Fruit fly (Drosophila melanogaster) whole organism, embryonic: ENCODE results near the gene pnt.

Experiments
- Atf6 ChIP-seq: fragments of 200-800 bp; sonication (Bioruptor generic); IDR thresholded peaks from 2 replicates; pipeline ENCODE4 v1.3.6; 2022; ENCODE audit warnings: missing biosample characterization, missing genetic modification characterization
- Bgb ChIP-seq: fragments of 200-800 bp; sonication (Bioruptor generic); IDR thresholded peaks from 2 replicates; pipeline ENCODE4 v1.3.6; 2022; ENCODE audit warnings: missing biosample characterization, missing genetic modification characterization; ENCODE audit not compliant: partially characterized antibody
- C15 ChIP-seq: fragments of 200-800 bp; sonication (Bioruptor generic); IDR thresholded peaks from 3 replicates; pipeline ENCODE4 v1.3.6; 2022; ENCODE audit warnings: missing biosample characterization, missing genetic modification characterization
- CG10274 ChIP-seq: fragments of 200-800 bp; sonication (Bioruptor generic); optimal IDR thresholded peaks from 3 replicates; lab custom pipeline; 2017; ENCODE audit warnings: missing biosample characterization, mild to moderate bottlenecking, missing genetic modification characterization
- CG11696 ChIP-seq: fragments of 200-800 bp; sonication (Bioruptor generic); IDR thresholded peaks from 2 replicates; pipeline ENCODE4 v1.3.6; 2022; ENCODE audit warnings: missing biosample characterization, missing genetic modification characterization
- CG12071 ChIP-seq: fragments of 200-800 bp; sonication (Bioruptor generic); optimal IDR thresholded peaks from 3 replicates; lab custom pipeline; 2018; ENCODE audit warnings: missing biosample characterization, mild to moderate bottlenecking, missing genetic modification characterization
- CG14441 ChIP-seq: fragments of 200-800 bp; sonication (Bioruptor generic); IDR thresholded peaks from 2 replicates; pipeline ENCODE4 v1.3.6; 2022; ENCODE audit warnings: missing biosample characterization, missing genetic modification characterization
- CG17328 ChIP-seq: fragments of 200-800 bp; sonication (Bioruptor generic); IDR thresholded peaks from 2 replicates; pipeline ENCODE4 v1.3.6; 2022; ENCODE audit warnings: missing biosample characterization, missing genetic modification characterization
- CG17612 ChIP-seq: fragments of 200-800 bp; sonication (Bioruptor generic); IDR thresholded peaks from 2 replicates; pipeline ENCODE4 v1.3.6; 2022; ENCODE audit warnings: missing biosample characterization, missing genetic modification characterization
- CG17912 ChIP-seq: fragments of 200-800 bp; sonication (Bioruptor generic); optimal IDR thresholded peaks from 2 replicates; lab custom pipeline; 2018; ENCODE audit warnings: missing biosample characterization, mild to moderate bottlenecking, missing genetic modification characterization
- CG18764 ChIP-seq: fragments of 200-800 bp; sonication (Bioruptor generic); optimal IDR thresholded peaks from 3 replicates; lab custom pipeline; 2016; ENCODE audit warnings: missing biosample characterization, missing genetic modification characterization
- CG2116 ChIP-seq: fragments of 200-800 bp; sonication (Bioruptor generic); optimal IDR thresholded peaks from 3 replicates; lab custom pipeline; 2018; ENCODE audit warnings: missing biosample characterization, mild to moderate bottlenecking, missing genetic modification characterization
- CG2678 ChIP-seq: fragments of 200-800 bp; sonication (Bioruptor generic); optimal IDR thresholded peaks from 3 replicates; lab custom pipeline; 2019; ENCODE audit warnings: missing biosample characterization, mild to moderate bottlenecking, missing genetic modification characterization, moderate library complexity
- CG33213 ChIP-seq: fragments of 200-800 bp; sonication (Bioruptor generic); optimal IDR thresholded peaks from 3 replicates; lab custom pipeline; 2016; ENCODE audit warnings: missing biosample characterization, missing genetic modification characterization
- CG4820 ChIP-seq: fragments of 200-800 bp; sonication (Bioruptor generic); optimal IDR thresholded peaks from 3 replicates; lab custom pipeline; 2016; ENCODE audit warnings: missing biosample characterization, missing genetic modification characterization
- CG5180 ChIP-seq: fragments of 200-800 bp; sonication (Bioruptor generic); optimal IDR thresholded peaks from 3 replicates; lab custom pipeline; 2017; ENCODE audit warnings: missing biosample characterization, missing genetic modification characterization, mild to moderate bottlenecking, moderate library complexity, missing genetic modification reagents
- CG6254 ChIP-seq: fragments of 200-800 bp; sonication (Bioruptor generic); optimal IDR thresholded peaks from 3 replicates; lab custom pipeline; 2017; ENCODE audit warnings: mild to moderate bottlenecking, missing biosample characterization, missing genetic modification reagents, missing genetic modification characterization
- CG6813 ChIP-seq: fragments of 200-800 bp; sonication (Bioruptor generic); optimal IDR thresholded peaks from 2 replicates; lab custom pipeline; 2017; ENCODE audit warnings: missing biosample characterization, missing genetic modification characterization, mild to moderate bottlenecking, moderate library complexity, missing genetic modification reagents
- CG7928 ChIP-seq: fragments of 200-800 bp; sonication (Bioruptor generic); optimal IDR thresholded peaks from 2 replicates; lab custom pipeline; 2017; ENCODE audit warnings: missing biosample characterization, mild to moderate bottlenecking, missing genetic modification characterization
- Deaf1 ChIP-seq: fragments of 200-800 bp; optimal IDR thresholded peaks from 3 replicates; lab custom pipeline; 2019; ENCODE audit warnings: missing biosample characterization, mild to moderate bottlenecking, missing genetic modification characterization, moderate library complexity
- Dp ChIP-seq: fragments of 200-800 bp; sonication (Bioruptor generic); optimal IDR thresholded peaks from 2 replicates; lab custom pipeline; 2018; ENCODE audit warnings: missing biosample characterization, mild to moderate bottlenecking, missing genetic modification characterization, moderate library complexity
- Eip74EF ChIP-seq, 2 experiments: fragments of 200-800 bp in 1 of 2; fragments of >200 bp in 1 of 2; sonication (Bioruptor generic) in 1 of 2; optimal IDR thresholded peaks; 2 replicates each; lab custom pipeline; 2017 to 2019; ENCODE audit warnings: missing biosample characterization in 2 of 2, missing genetic modification characterization in 2 of 2, mild to moderate bottlenecking in 1 of 2, moderate library complexity in 1 of 2
- Hmx ChIP-seq: fragments of 200-800 bp; sonication (Bioruptor generic); optimal IDR thresholded peaks from 2 replicates; lab custom pipeline; 2016; ENCODE audit warnings: missing biosample characterization, missing genetic modification characterization
- Jarid2 ChIP-seq: fragments of 200-800 bp; sonication (Bioruptor generic); optimal IDR thresholded peaks from 3 replicates; lab custom pipeline; 2017; ENCODE audit warnings: mild to moderate bottlenecking, missing biosample characterization, missing genetic modification reagents, missing genetic modification characterization
- Kr ChIP-seq: fragments of 200-800 bp; sonication (Bioruptor generic); optimal IDR thresholded peaks from 2 replicates; lab custom pipeline; 2017; ENCODE audit warnings: missing biosample characterization, mild to moderate bottlenecking, missing genetic modification characterization
- Lpt ChIP-seq: fragments of >200 bp; optimal IDR thresholded peaks from 2 replicates; lab custom pipeline; 2018; ENCODE audit warnings: missing biosample characterization, missing genetic modification characterization
- MESR4 ChIP-seq: fragments of 200-800 bp; sonication (Bioruptor generic); optimal IDR thresholded peaks from 2 replicates; lab custom pipeline; 2018; ENCODE audit warnings: missing biosample characterization, mild to moderate bottlenecking, missing genetic modification characterization, moderate library complexity
- Mes4 ChIP-seq: fragments of 200-800 bp; sonication (Bioruptor generic); optimal IDR thresholded peaks from 2 replicates; lab custom pipeline; 2016; ENCODE audit warnings: missing biosample characterization, missing genetic modification characterization
- NK7.1 ChIP-seq: fragments of 200-800 bp; sonication (Bioruptor generic); optimal IDR thresholded peaks from 3 replicates; lab custom pipeline; 2016; ENCODE audit warnings: missing biosample characterization, missing genetic modification characterization
- Nf-YA ChIP-seq: fragments of 200-800 bp; sonication (Bioruptor generic); IDR thresholded peaks from 2 replicates; pipeline ENCODE4 v1.3.6; 2022; ENCODE audit warnings: missing biosample characterization, missing genetic modification characterization
- Pdp1 ChIP-seq, 2 experiments: fragments of 200-800 bp; sonication (Bioruptor generic); optimal IDR thresholded peaks; 3 replicates each; lab custom pipeline; 2016; ENCODE audit warnings: missing biosample characterization in 2 of 2, missing genetic modification characterization in 2 of 2, mild to moderate bottlenecking in 1 of 2, moderate library complexity in 1 of 2
- Tbp ChIP-seq: fragments of >200 bp; optimal IDR thresholded peaks from 2 replicates; lab custom pipeline; 2018; ENCODE audit warnings: missing biosample characterization, missing genetic modification characterization
- Trl ChIP-seq, 3 experiments: fragments of >200 bp in 2 of 3; fragments of 200-800 bp in 1 of 3; sonication (Bioruptor generic) in 1 of 3; optimal IDR thresholded peaks; 2 replicates in 1 of 3; 3 replicates in 2 of 3; lab custom pipeline; 2016 to 2017; ENCODE audit warnings: missing biosample characterization in 1 of 3, missing genetic modification characterization in 1 of 3
- abd-A ChIP-seq: fragments of 200-800 bp; sonication (Bioruptor generic); optimal IDR thresholded peaks from 3 replicates; lab custom pipeline; 2019; ENCODE audit warnings: missing biosample characterization, mild to moderate bottlenecking, missing genetic modification characterization, moderate library complexity
- btn ChIP-seq: fragments of 200-800 bp; sonication (Bioruptor generic); optimal IDR thresholded peaks from 2 replicates; lab custom pipeline; 2016; ENCODE audit warnings: missing biosample characterization, missing genetic modification characterization
- chn ChIP-seq: fragments of 200-800 bp; sonication (Bioruptor generic); optimal IDR thresholded peaks from 2 replicates; lab custom pipeline; 2016; ENCODE audit warnings: missing biosample characterization, missing genetic modification characterization
- crp ChIP-seq, 2 experiments: fragments of 200-800 bp; sonication (Bioruptor generic); optimal IDR thresholded peaks; 2 replicates in 1 of 2; 3 replicates in 1 of 2; lab custom pipeline; 2017; ENCODE audit warnings: missing biosample characterization in 2 of 2, missing genetic modification characterization in 2 of 2, mild to moderate bottlenecking in 1 of 2, moderate library complexity in 1 of 2
- disco-r ChIP-seq: fragments of 200-800 bp; sonication (Bioruptor generic); optimal IDR thresholded peaks from 2 replicates; lab custom pipeline; 2016; ENCODE audit warnings: missing biosample characterization, missing genetic modification characterization
- exex ChIP-seq: fragments of 200-800 bp; sonication (Bioruptor generic); optimal IDR thresholded peaks from 4 replicates; lab custom pipeline; 2018; ENCODE audit warnings: missing biosample characterization, mild to moderate bottlenecking, missing genetic modification characterization, moderate library complexity
- ftz-f1 ChIP-seq: fragments of 200-800 bp; sonication (Bioruptor generic); optimal IDR thresholded peaks from 2 replicates; lab custom pipeline; 2016; ENCODE audit warnings: missing biosample characterization, missing genetic modification characterization
- gem ChIP-seq: fragments of 200-800 bp; sonication (Bioruptor generic); optimal IDR thresholded peaks from 2 replicates; lab custom pipeline; 2019; ENCODE audit warnings: missing biosample characterization, mild to moderate bottlenecking, missing genetic modification characterization, moderate library complexity
- grn ChIP-seq: fragments of 200-800 bp; sonication (Bioruptor generic); optimal IDR thresholded peaks from 3 replicates; lab custom pipeline; 2017; ENCODE audit warnings: missing biosample characterization, missing genetic modification characterization
- lab ChIP-seq: fragments of 200-800 bp; sonication (Bioruptor generic); optimal IDR thresholded peaks from 3 replicates; lab custom pipeline; 2017; ENCODE audit warnings: missing biosample characterization, missing genetic modification characterization, mild to moderate bottlenecking, moderate library complexity, missing genetic modification reagents
- pfk ChIP-seq: fragments of 200-800 bp; sonication (Bioruptor generic); optimal IDR thresholded peaks from 2 replicates; lab custom pipeline; 2018; ENCODE audit warnings: missing biosample characterization, mild to moderate bottlenecking, missing genetic modification characterization, moderate library complexity
- ranshi ChIP-seq: fragments of 200-800 bp; sonication (Bioruptor generic); IDR thresholded peaks from 2 replicates; pipeline ENCODE4 v1.3.6; 2022; ENCODE audit warnings: missing biosample characterization, missing genetic modification characterization
- ro ChIP-seq: fragments of 200-800 bp; sonication (Bioruptor generic); IDR thresholded peaks from 2 replicates; pipeline ENCODE4 v1.3.6; 2022; ENCODE audit warnings: missing biosample characterization, missing genetic modification characterization
- shn ChIP-seq: fragments of 200-800 bp; sonication (Bioruptor generic); optimal IDR thresholded peaks from 3 replicates; lab custom pipeline; 2016; ENCODE audit warnings: missing biosample characterization, missing genetic modification characterization
- sug ChIP-seq: fragments of 200-800 bp; optimal IDR thresholded peaks from 2 replicates; lab custom pipeline; 2019; ENCODE audit warnings: missing biosample characterization, mild to moderate bottlenecking, missing genetic modification characterization, moderate library complexity
- ttk ChIP-seq: fragments of 200-800 bp; sonication (Bioruptor generic); IDR thresholded peaks from 2 replicates; pipeline ENCODE4 v2.1.2; 2022; ENCODE audit warnings: missing biosample characterization, missing genetic modification characterization
- yki ChIP-seq: fragments of >200 bp; optimal IDR thresholded peaks from 3 replicates; lab custom pipeline; 2018

The pnt gene

DNA sequence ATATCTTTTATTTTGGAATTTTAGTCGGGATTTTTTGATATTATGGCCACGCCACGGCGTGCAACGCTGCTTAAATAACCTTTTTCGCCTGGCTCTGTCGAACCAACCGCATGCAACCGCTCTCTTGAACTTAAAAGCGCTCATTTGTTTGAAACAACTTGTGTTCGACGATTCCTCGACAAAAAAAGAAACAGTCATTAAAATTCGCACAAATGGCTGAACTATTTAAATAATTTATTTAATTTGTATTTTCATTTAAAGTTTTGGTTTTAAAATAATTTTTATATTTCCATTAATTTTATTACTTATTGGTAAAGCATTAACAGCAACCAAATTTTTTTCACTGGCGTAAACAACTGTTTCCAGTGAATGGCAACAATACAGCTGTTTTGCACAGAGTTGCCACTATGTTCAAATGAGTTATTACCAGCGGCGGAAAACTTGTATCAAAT, 65.1 kb downstream of the pnt start, which contains the start of the genes orb and Cdc16 (continued):
- TF ChIP-seq CG17612, result peak; percentile 70
- peak; percentile 25 for TF ChIP-seq Hmx (GFP tag; lab: Kevin White, UChicago)
- peak; percentile 97 for TF ChIP-seq gem (tag; lab: Kevin White, UChicago)
- TF ChIP-seq Jarid2, result peak; percentile 51
- TF ChIP-seq grn (GFP tag; lab: Kevin White, UChicago), result peak; percentile 4
- TF ChIP-seq CG6813 (GFP tag; lab: Kevin White, UChicago), result peak; percentile 83
- TF ChIP-seq CG2678 (tag; lab: Kevin White, UChicago), result peak; percentile 94
- peak; percentile 18 for TF ChIP-seq ftz-f1
- peak; percentile 51 for TF ChIP-seq Dp
- TF ChIP-seq pfk (GFP tag; lab: Kevin White, UChicago), result no peak
- TF ChIP-seq Mes4 (GFP tag; lab: Kevin White, UChicago), result peak; percentile 30
- no peak for TF ChIP-seq btn
- TF ChIP-seq CG7928 (GFP tag; lab: Kevin White, UChicago), result peak; percentile 48
- peak; percentile 87 to 98 for TF ChIP-seq crp (GFP tag; optimal IDR thresholded peaks at IDR 0.05; lab: Kevin White, UChicago)
- peak; percentile 94 for TF ChIP-seq CG17328
- TF ChIP-seq CG17912 (GFP tag; lab: Kevin White, UChicago), result peak; percentile 47
- peak; percentile 90 for TF ChIP-seq CG18764 (GFP tag; lab: Kevin White, UChicago)
- TF ChIP-seq shn (GFP tag; lab: Kevin White, UChicago), result peak; percentile 51
- peak; percentile 95 for TF ChIP-seq lab (GFP tag; lab: Kevin White, UChicago)
- peak; percentile 68 for TF ChIP-seq CG12071 (GFP tag; lab: Kevin White, UChicago)
- no peak for TF ChIP-seq Lpt (GFP tag; lab: Kevin White, UChicago)
- peak; percentile 35 for TF ChIP-seq CG33213 (GFP tag; lab: Kevin White, UChicago)
- peak; percentile 55 for TF ChIP-seq MESR4 (GFP tag; lab: Kevin White, UChicago)
- TF ChIP-seq sug (tag; lab: Kevin White, UChicago), result peak; percentile 89
- TF ChIP-seq Kr, result no peak
- TF ChIP-seq NK7.1 (GFP tag; lab: Kevin White, UChicago), result peak; percentile 39
- TF ChIP-seq CG5180 (GFP tag; lab: Kevin White, UChicago), result peak; percentile 99
- TF ChIP-seq chn (GFP tag; lab: Kevin White, UChicago), result peak; percentile 76
- peak; percentile 84 for TF ChIP-seq C15 (GFP tag; lab: Robert Waterston, UW)
- peak; percentile 80 for TF ChIP-seq CG11696
- peak; percentile 95 for TF ChIP-seq ranshi (GFP tag; lab: Robert Waterston, UW)
- TF ChIP-seq abd-A (tag; lab: Kevin White, UChicago), result no peak
- peak; percentile 52 to 59 for TF ChIP-seq Trl (optimal IDR thresholded peaks at IDR 0.05; lab: Kevin White, UChicago)
- peak; percentile 63 for TF ChIP-seq Trl (GFP tag; optimal IDR thresholded peaks at IDR 0.05; lab: Kevin White, UChicago)
- TF ChIP-seq Nf-YA (GFP tag; lab: Robert Waterston, UW), result peak; percentile 71
- TF ChIP-seq Bgb (GFP tag; lab: Robert Waterston, UW), result no peak
- TF ChIP-seq CG6254 (GFP tag; lab: Kevin White, UChicago), result peak; percentile 82
- TF ChIP-seq CG4820 (GFP tag; lab: Kevin White, UChicago), result peak; percentile 81
- no peak for TF ChIP-seq Tbp (GFP tag; lab: Kevin White, UChicago)
- TF ChIP-seq Deaf1 (tag; lab: Kevin White, UChicago), result peak; percentile 79
- TF ChIP-seq ro (GFP tag; lab: Robert Waterston, UW), result peak; percentile 79
- TF ChIP-seq yki (lab: Kevin White, UChicago), result no peak
- TF ChIP-seq disco-r (GFP tag; lab: Kevin White, UChicago), result peak; percentile 23
- TF ChIP-seq exex (tag; lab: Kevin White, UChicago), result peak; percentile 76
- TF ChIP-seq Atf6 (GFP tag; lab: Robert Waterston, UW), result peak; percentile 91
- TF ChIP-seq Pdp1 (GFP tag; optimal IDR thresholded peaks at IDR 0.05; lab: Kevin White, UChicago), result peak; percentile 73 to 87
- TF ChIP-seq CG10274 (GFP tag; lab: Kevin White, UChicago), result peak; percentile 15
- peak; percentile 91 for TF ChIP-seq CG14441 (GFP tag; lab: Robert Waterston, UW)
- TF ChIP-seq ttk (GFP tag; lab: Robert Waterston, UW), result peak; percentile 92
- TF ChIP-seq Eip74EF (GFP tag; optimal IDR thresholded peaks at IDR 0.05; lab: Kevin White, UChicago), result peak in 1 of 2 experiments; percentile 84
- peak; percentile 76 for TF ChIP-seq CG2116 (GFP tag; lab: Kevin White, UChicago)
